Fruit fly (Drosophila melanogaster) whole organism, embryonic: ENCODE results near the gene CG31431.

Experiments
- Bgb ChIP-seq: fragments of 200-800 bp; sonication (Bioruptor generic); IDR thresholded peaks from 2 replicates; pipeline ENCODE4 v1.3.6; 2022; ENCODE audit warnings: missing biosample characterization, missing genetic modification characterization; ENCODE audit not compliant: partially characterized antibody
- CG10321 ChIP-seq: fragments of 200-800 bp; sonication (Bioruptor generic); IDR thresholded peaks from 2 replicates; pipeline ENCODE4 v1.3.6; 2022; ENCODE audit warnings: missing biosample characterization, missing genetic modification characterization
- CG11504 ChIP-seq: fragments of 200-800 bp; sonication (Bioruptor generic); optimal IDR thresholded peaks from 3 replicates; lab custom pipeline; 2019; ENCODE audit warnings: missing biosample characterization, mild to moderate bottlenecking, missing genetic modification characterization, moderate library complexity
- CG11695 ChIP-seq: fragments of 200-800 bp; sonication (Bioruptor generic); IDR thresholded peaks from 3 replicates; pipeline ENCODE4 v1.3.6; 2022; ENCODE audit warnings: missing biosample characterization, missing genetic modification characterization
- CG12942 ChIP-seq: fragments of 200-800 bp; sonication (Bioruptor generic); optimal IDR thresholded peaks from 3 replicates; lab custom pipeline; 2016; ENCODE audit warnings: missing biosample characterization, missing genetic modification characterization
- CG16779 ChIP-seq: fragments of 200-800 bp; sonication (Bioruptor generic); IDR thresholded peaks from 2 replicates; pipeline ENCODE4 v1.3.6; 2022; ENCODE audit warnings: missing biosample characterization, missing genetic modification characterization
- CG17802 ChIP-seq: fragments of 200-800 bp; sonication (Bioruptor generic); optimal IDR thresholded peaks from 2 replicates; lab custom pipeline; 2018; ENCODE audit warnings: missing biosample characterization, mild to moderate bottlenecking, missing genetic modification characterization, moderate library complexity
- CG18262 ChIP-seq: fragments of 200-800 bp; optimal IDR thresholded peaks from 3 replicates; lab custom pipeline; 2019; ENCODE audit warnings: missing biosample characterization, mild to moderate bottlenecking, missing genetic modification characterization, moderate library complexity
- CG18764 ChIP-seq: fragments of 200-800 bp; sonication (Bioruptor generic); optimal IDR thresholded peaks from 3 replicates; lab custom pipeline; 2016; ENCODE audit warnings: missing biosample characterization, missing genetic modification characterization
- CG34376 ChIP-seq: fragments of 200-800 bp; sonication (Bioruptor generic); optimal IDR thresholded peaks from 2 replicates; lab custom pipeline; 2018; ENCODE audit warnings: missing biosample characterization, mild to moderate bottlenecking, missing genetic modification characterization
- CG4707 ChIP-seq: fragments of 200-800 bp; sonication (Bioruptor generic); optimal IDR thresholded peaks from 2 replicates; lab custom pipeline; 2018; ENCODE audit warnings: missing biosample characterization, mild to moderate bottlenecking, missing genetic modification characterization, moderate library complexity
- CG6272 ChIP-seq: fragments of 200-800 bp; sonication (Bioruptor generic); IDR thresholded peaks from 2 replicates; pipeline ENCODE4 v1.3.6; 2022; ENCODE audit warnings: missing biosample characterization, missing genetic modification characterization
- CG7271 ChIP-seq: fragments of 200-800 bp; sonication (Bioruptor generic); optimal IDR thresholded peaks from 2 replicates; lab custom pipeline; 2018; ENCODE audit warnings: missing biosample characterization, mild to moderate bottlenecking, missing genetic modification characterization, moderate library complexity
- CG7745 ChIP-seq: fragments of 200-800 bp; sonication (Bioruptor generic); optimal IDR thresholded peaks from 2 replicates; lab custom pipeline; 2018; ENCODE audit warnings: missing biosample characterization, mild to moderate bottlenecking, missing genetic modification characterization, moderate library complexity
- CG8281 ChIP-seq: fragments of 200-800 bp; sonication (Bioruptor generic); optimal IDR thresholded peaks from 2 replicates; lab custom pipeline; 2018; ENCODE audit warnings: missing biosample characterization, mild to moderate bottlenecking, missing genetic modification characterization, moderate library complexity
- CG8359 ChIP-seq: fragments of 200-800 bp; sonication (Bioruptor generic); optimal IDR thresholded peaks from 2 replicates; lab custom pipeline; 2017; ENCODE audit warnings: missing biosample characterization, mild to moderate bottlenecking, missing genetic modification characterization, borderline replicate concordance
- CG8944 ChIP-seq: fragments of 200-800 bp; sonication (Bioruptor generic); optimal IDR thresholded peaks from 3 replicates; lab custom pipeline; 2016; ENCODE audit warnings: missing biosample characterization, missing genetic modification characterization
- D19B ChIP-seq: fragments of 200-800 bp; sonication (Bioruptor generic); optimal IDR thresholded peaks from 2 replicates; lab custom pipeline; 2017; ENCODE audit warnings: missing biosample characterization, mild to moderate bottlenecking, missing genetic modification characterization
- Doc3 ChIP-seq: fragments of 200-800 bp; sonication (Bioruptor generic); IDR thresholded peaks from 3 replicates; pipeline ENCODE4 v1.3.6; 2022; ENCODE audit warnings: missing biosample characterization, missing genetic modification characterization; ENCODE audit not compliant: partially characterized antibody
- HLH3B ChIP-seq: fragments of 200-800 bp; sonication (Bioruptor generic); IDR thresholded peaks from 2 replicates; pipeline ENCODE4 v1.3.6; 2022; ENCODE audit warnings: missing biosample characterization, missing genetic modification characterization
- Hr39 ChIP-seq: fragments of >200 bp; optimal IDR thresholded peaks from 2 replicates; lab custom pipeline; 2017
- Lhr ChIP-seq: fragments of 200-800 bp; sonication (Bioruptor generic); optimal IDR thresholded peaks from 3 replicates; lab custom pipeline; 2017; ENCODE audit warnings: mild to moderate bottlenecking, missing biosample characterization, missing genetic modification reagents, missing genetic modification characterization
- Lpt ChIP-seq: fragments of >200 bp; optimal IDR thresholded peaks from 2 replicates; lab custom pipeline; 2018; ENCODE audit warnings: missing biosample characterization, missing genetic modification characterization
- Opbp ChIP-seq: fragments of 200-800 bp; sonication (Bioruptor generic); IDR thresholded peaks from 3 replicates; pipeline ENCODE4 v1.3.6; 2022; ENCODE audit warnings: missing biosample characterization, missing genetic modification characterization; ENCODE audit not compliant: partially characterized antibody
- Ssrp ChIP-seq: fragments of 200-800 bp; sonication (Bioruptor generic); optimal IDR thresholded peaks from 2 replicates; lab custom pipeline; 2018; ENCODE audit warnings: missing biosample characterization, mild to moderate bottlenecking, missing genetic modification characterization, moderate library complexity
- Vsx1 ChIP-seq: fragments of 200-800 bp; sonication (Bioruptor generic); optimal IDR thresholded peaks from 2 replicates; lab custom pipeline; 2017; ENCODE audit warnings: missing biosample characterization, mild to moderate bottlenecking, missing genetic modification characterization, missing genetic modification reagents
- Xrp1 ChIP-seq: fragments of 200-800 bp; sonication (Bioruptor generic); IDR thresholded peaks from 2 replicates; pipeline ENCODE4 v1.3.6; 2022; ENCODE audit warnings: missing biosample characterization, missing genetic modification characterization
- chif ChIP-seq, 2 experiments: fragments of 200-800 bp; sonication (Bioruptor generic); optimal IDR thresholded peaks; 3 replicates each; lab custom pipeline; 2016; ENCODE audit warnings: missing biosample characterization in 2 of 2, missing genetic modification characterization in 2 of 2
- chn ChIP-seq: fragments of 200-800 bp; sonication (Bioruptor generic); optimal IDR thresholded peaks from 2 replicates; lab custom pipeline; 2016; ENCODE audit warnings: missing biosample characterization, missing genetic modification characterization
- ci ChIP-seq: fragments of 200-800 bp; sonication (Bioruptor generic); IDR thresholded peaks from 3 replicates; pipeline ENCODE4 v1.3.6; 2022; ENCODE audit warnings: missing biosample characterization, missing genetic modification characterization
- crol ChIP-seq: fragments of 200-800 bp; sonication (Bioruptor generic); IDR thresholded peaks from 2 replicates; pipeline ENCODE4 v1.3.6; 2022; ENCODE audit warnings: missing biosample characterization, missing genetic modification characterization
- fd96Cb ChIP-seq: fragments of 200-800 bp; sonication (Bioruptor generic); optimal IDR thresholded peaks from 2 replicates; lab custom pipeline; 2018; ENCODE audit warnings: missing biosample characterization, mild to moderate bottlenecking, missing genetic modification characterization, moderate library complexity
- gcm2 ChIP-seq: fragments of 200-800 bp; sonication (Bioruptor generic); optimal IDR thresholded peaks from 2 replicates; lab custom pipeline; 2016; ENCODE audit warnings: missing biosample characterization, missing genetic modification characterization
- ken ChIP-seq: fragments of 200-800 bp; sonication (Bioruptor generic); IDR thresholded peaks from 3 replicates; pipeline ENCODE4 v1.3.6; 2022; ENCODE audit warnings: missing biosample characterization, missing genetic modification characterization
- klu ChIP-seq: fragments of 200-800 bp; sonication (Bioruptor generic); IDR thresholded peaks from 2 replicates; pipeline ENCODE4 v1.3.6; 2022; ENCODE audit warnings: missing biosample characterization, missing genetic modification characterization
- lmd ChIP-seq: fragments of 200-800 bp; sonication (Bioruptor generic); IDR thresholded peaks from 2 replicates; pipeline ENCODE4 v1.3.6; 2022; ENCODE audit warnings: missing biosample characterization, missing genetic modification characterization
- nerfin-1 ChIP-seq: fragments of 200-800 bp; sonication (Bioruptor generic); optimal IDR thresholded peaks from 3 replicates; lab custom pipeline; 2019; ENCODE audit warnings: missing biosample characterization, mild to moderate bottlenecking, missing genetic modification characterization, moderate library complexity
- pros ChIP-seq: fragments of 200-800 bp; sonication (Bioruptor generic); optimal IDR thresholded peaks from 3 replicates; lab custom pipeline; 2019; ENCODE audit warnings: missing biosample characterization, mild to moderate bottlenecking, missing genetic modification characterization, moderate library complexity
- pum ChIP-seq: fragments of 200-800 bp; sonication (Bioruptor generic); optimal IDR thresholded peaks from 2 replicates; lab custom pipeline; 2016; ENCODE audit warnings: missing biosample characterization, missing genetic modification characterization
- ranshi ChIP-seq: fragments of 200-800 bp; sonication (Bioruptor generic); IDR thresholded peaks from 2 replicates; pipeline ENCODE4 v1.3.6; 2022; ENCODE audit warnings: missing biosample characterization, missing genetic modification characterization
- row ChIP-seq: fragments of 200-800 bp; sonication (Bioruptor generic); IDR thresholded peaks from 3 replicates; pipeline ENCODE4 v1.3.6; 2022; ENCODE audit warnings: missing biosample characterization, missing genetic modification characterization
- sc ChIP-seq, 3 experiments: fragments of >200 bp in 2 of 3; fragments of 200-800 bp in 1 of 3; sonication (Bioruptor generic) in 1 of 3; optimal IDR thresholded peaks; 2 replicates in 2 of 3; 3 replicates in 1 of 3; lab custom pipeline; 2017; ENCODE audit warnings: mild to moderate bottlenecking in 1 of 3, missing biosample characterization in 1 of 3, missing genetic modification characterization in 1 of 3, missing genetic modification reagents in 1 of 3
- schlank ChIP-seq: fragments of 200-800 bp; sonication (Bioruptor generic); optimal IDR thresholded peaks from 2 replicates; lab custom pipeline; 2018; ENCODE audit warnings: missing biosample characterization, mild to moderate bottlenecking, missing genetic modification characterization
- tgo ChIP-seq: fragments of 200-800 bp; sonication (Bioruptor generic); IDR thresholded peaks from 3 replicates; pipeline ENCODE4 v1.3.6; 2022; ENCODE audit warnings: missing biosample characterization, missing genetic modification characterization
- tll ChIP-seq, 2 experiments: fragments of 200-800 bp in 1 of 2; fragments of >200 bp in 1 of 2; sonication (Bioruptor generic) in 1 of 2; optimal IDR thresholded peaks; 2 replicates each; lab custom pipeline; 2017 to 2019; ENCODE audit warnings: missing biosample characterization in 2 of 2, missing genetic modification characterization in 2 of 2, mild to moderate bottlenecking in 1 of 2, moderate library complexity in 1 of 2
- toy ChIP-seq: fragments of 200-800 bp; sonication (Bioruptor generic); IDR thresholded peaks from 2 replicates; pipeline ENCODE4 v1.3.6; 2022; ENCODE audit warnings: missing biosample characterization, missing genetic modification characterization
- trem ChIP-seq: fragments of 200-800 bp; optimal IDR thresholded peaks from 3 replicates; lab custom pipeline; 2019; ENCODE audit warnings: missing biosample characterization, mild to moderate bottlenecking, missing genetic modification characterization, moderate library complexity
- wdn ChIP-seq: fragments of 200-800 bp; sonication (Bioruptor generic); IDR thresholded peaks from 2 replicates; pipeline ENCODE4 v1.3.6; 2022; ENCODE audit warnings: missing biosample characterization, missing genetic modification characterization

The CG31431 gene

DNA sequence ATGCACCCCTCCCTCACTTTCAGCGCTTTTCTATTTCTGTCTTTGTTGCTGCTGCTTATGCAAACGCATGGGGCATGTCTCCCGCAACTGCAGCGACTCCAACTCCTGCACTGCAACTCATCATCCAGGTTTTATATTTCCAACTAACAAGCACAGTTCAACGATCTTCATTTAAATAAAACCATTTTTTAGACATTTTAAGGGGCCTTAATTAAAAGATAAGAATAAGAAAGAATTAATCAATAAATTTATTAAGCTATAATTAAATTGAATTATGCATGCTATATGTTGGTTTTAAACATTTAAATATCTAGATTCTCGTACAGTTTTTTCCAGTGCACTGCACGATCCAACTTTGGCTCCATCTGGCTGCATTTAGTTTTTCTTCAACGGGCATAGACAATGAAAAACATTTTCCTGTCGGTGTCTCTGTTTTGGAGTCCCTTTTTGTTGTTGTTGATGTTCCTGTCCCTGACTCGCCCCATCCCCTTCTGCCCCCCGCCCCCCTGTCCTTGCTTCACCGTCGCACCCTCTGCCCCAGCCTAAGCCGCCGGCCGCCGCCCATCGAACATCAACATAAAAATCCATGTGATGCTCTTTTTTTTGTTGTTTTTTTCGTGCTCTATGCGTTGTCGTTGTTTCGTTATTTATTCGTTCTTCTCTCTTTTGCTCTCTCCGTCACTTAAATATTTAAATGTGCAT lies 41.5 kb upstream of the CG31431 start (continued):
- TF ChIP-seq fd96Cb (tag; lab: Kevin White, UChicago) (peak; percentile 84), toy (GFP tag; lab: Robert Waterston, UW) (no peak), CG18262 (tag; lab: Kevin White, UChicago) (peak; percentile 96), D19B (GFP tag; lab: Kevin White, UChicago) (no peak), Lpt (GFP tag; lab: Kevin White, UChicago) (no peak), CG17802 (tag; lab: Kevin White, UChicago) (peak; percentile 9), chif (GFP tag; optimal IDR thresholded peaks at IDR 0.05; lab: Kevin White, UChicago) (peak in 1 of 2 experiments; percentile 51), wdn (no peak), Xrp1 (GFP tag; lab: Robert Waterston, UW) (peak; percentile 92), CG11695 (GFP tag; lab: Robert Waterston, UW) (0 out of 3 replicates have a peak, but pooled peaks have one; percentile 47), CG34376 (no peak), nerfin-1 (peak; percentile 66), chn (GFP tag; lab: Kevin White, UChicago) (peak; percentile 4), CG16779 (no peak), pros (no peak), trem (tag; lab: Kevin White, UChicago) (peak; percentile 92), CG11504 (peak; percentile 69), CG8944 (GFP tag; lab: Kevin White, UChicago) (no peak), CG10321 (GFP tag; lab: Robert Waterston, UW) (no peak), Doc3 (no peak), pum (GFP tag; lab: Kevin White, UChicago) (no peak), HLH3B (GFP tag; lab: Robert Waterston, UW) (peak; percentile 54; the same call in 1 of the 2 replicates), tll (GFP tag; optimal IDR thresholded peaks at IDR 0.05; lab: Kevin White, UChicago) (no peak), Opbp (GFP tag; lab: Robert Waterston, UW) (peak; percentile 14; the same call in 1 of the 3 replicates), klu (GFP tag; lab: Robert Waterston, UW) (no peak), ci (GFP tag; lab: Robert Waterston, UW) (peak; percentile 73; the same call in 2 of the 3 replicates), ranshi (GFP tag; lab: Robert Waterston, UW) (peak; percentile 53; the same call in 1 of the 2 replicates), gcm2 (no peak), CG6272 (GFP tag; lab: Robert Waterston, UW) (0 out of 2 replicates have a peak, but pooled peaks have one; percentile 11), lmd (GFP tag; lab: Robert Waterston, UW) (peak; percentile 60; the same call in 1 of the 2 replicates), CG12942 (GFP tag; lab: Kevin White, UChicago) (peak; percentile 8), crol (GFP tag; lab: Robert Waterston, UW) (peak; percentile 99), sc (optimal IDR thresholded peaks at IDR 0.05; lab: Kevin White, UChicago) (no peak), sc (GFP tag; optimal IDR thresholded peaks at IDR 0.05; lab: Kevin White, UChicago) (peak; percentile 83), CG4707 (peak; percentile 58), schlank (tag; lab: Kevin White, UChicago) (no peak), Vsx1 (GFP tag; lab: Kevin White, UChicago) (peak; percentile 32), CG8281 (tag; lab: Kevin White, UChicago) (peak; percentile 28), CG18764 (GFP tag; lab: Kevin White, UChicago) (peak; percentile 27), ken (GFP tag; lab: Robert Waterston, UW) (peak; percentile 41; the same call in 1 of the 3 replicates), row (peak; percentile 78), Bgb (GFP tag; lab: Robert Waterston, UW) (no peak), CG7745 (peak; percentile 56), CG7271 (peak; percentile 0), tgo (peak; percentile 52; the same call in 1 of the 3 replicates), Lhr (GFP tag; lab: Kevin White, UChicago) (peak; percentile 33), CG8359 (GFP tag; lab: Kevin White, UChicago) (peak; percentile 55), Ssrp (tag; lab: Kevin White, UChicago) (peak; percentile 88), Hr39 (no peak)
